Fruit fly (Drosophila melanogaster) whole organism, embryonic: ENCODE data around the gene CG5618.

ENCODE experiments used
- Aef1 ChIP-seq: fragments of 200-800 bp; sonication (Bioruptor generic); IDR thresholded peaks from 3 replicates; pipeline ENCODE4 v1.3.6; 2022; ENCODE audit warnings: missing biosample characterization, missing genetic modification characterization
- Blimp-1 ChIP-seq: fragments of 200-800 bp; sonication (Bioruptor generic); optimal IDR thresholded peaks from 3 replicates; lab custom pipeline; 2018; ENCODE audit warnings: missing biosample characterization, missing genetic modification characterization, mild to moderate bottlenecking, moderate library complexity, missing genetic modification reagents
- Bteb2 ChIP-seq: fragments of 200-800 bp; sonication (Bioruptor generic); optimal IDR thresholded peaks from 2 replicates; lab custom pipeline; 2016; ENCODE audit warnings: missing biosample characterization, missing genetic modification characterization
- CG10366 ChIP-seq: fragments of 200-800 bp; sonication (Bioruptor generic); IDR thresholded peaks from 2 replicates; pipeline ENCODE4 v1.3.6; 2022; ENCODE audit warnings: missing biosample characterization, missing genetic modification characterization
- CG12236 ChIP-seq: fragments of 200-800 bp; sonication (Bioruptor generic); optimal IDR thresholded peaks from 2 replicates; lab custom pipeline; 2016; ENCODE audit warnings: missing biosample characterization, missing genetic modification characterization
- CG1233 ChIP-seq: fragments of 200-800 bp; sonication (Bioruptor generic); optimal IDR thresholded peaks from 4 replicates; lab custom pipeline; 2018; ENCODE audit warnings: missing biosample characterization, mild to moderate bottlenecking, missing genetic modification characterization
- CG12942 ChIP-seq: fragments of 200-800 bp; sonication (Bioruptor generic); optimal IDR thresholded peaks from 3 replicates; lab custom pipeline; 2016; ENCODE audit warnings: missing biosample characterization, missing genetic modification characterization
- CG13424 ChIP-seq: fragments of 200-800 bp; sonication (Bioruptor generic); optimal IDR thresholded peaks from 2 replicates; lab custom pipeline; 2019; ENCODE audit warnings: missing biosample characterization, mild to moderate bottlenecking, missing genetic modification characterization, moderate library complexity
- CG13775 ChIP-seq: fragments of 200-800 bp; sonication (Bioruptor generic); optimal IDR thresholded peaks from 3 replicates; lab custom pipeline; 2017; ENCODE audit warnings: missing biosample characterization, mild to moderate bottlenecking, missing genetic modification characterization
- CG14441 ChIP-seq: fragments of 200-800 bp; sonication (Bioruptor generic); IDR thresholded peaks from 2 replicates; pipeline ENCODE4 v1.3.6; 2022; ENCODE audit warnings: missing biosample characterization, missing genetic modification characterization
- CG15011 ChIP-seq: fragments of 200-800 bp; sonication (Bioruptor generic); optimal IDR thresholded peaks from 3 replicates; lab custom pipeline; 2018; ENCODE audit warnings: missing biosample characterization, mild to moderate bottlenecking, missing genetic modification characterization
- CG16815 ChIP-seq: fragments of 200-800 bp; sonication (Bioruptor generic); optimal IDR thresholded peaks from 3 replicates; lab custom pipeline; 2017; ENCODE audit warnings: missing biosample characterization, mild to moderate bottlenecking, missing genetic modification characterization
- CG18262 ChIP-seq: fragments of 200-800 bp; optimal IDR thresholded peaks from 3 replicates; lab custom pipeline; 2019; ENCODE audit warnings: missing biosample characterization, mild to moderate bottlenecking, missing genetic modification characterization, moderate library complexity
- CG2875 ChIP-seq: fragments of 200-800 bp; sonication (Bioruptor generic); optimal IDR thresholded peaks from 2 replicates; lab custom pipeline; 2017; ENCODE audit warnings: missing biosample characterization, mild to moderate bottlenecking, missing genetic modification characterization, missing genetic modification reagents
- CG32532 ChIP-seq: fragments of 200-800 bp; sonication (Bioruptor generic); IDR thresholded peaks from 2 replicates; pipeline ENCODE4 v1.3.6; 2022; ENCODE audit warnings: missing biosample characterization, missing genetic modification characterization
- CG4404 ChIP-seq: fragments of 200-800 bp; sonication (Bioruptor generic); IDR thresholded peaks from 2 replicates; pipeline ENCODE4 v1.3.6; 2022; ENCODE audit warnings: missing biosample characterization, missing genetic modification characterization
- CG4707 ChIP-seq: fragments of 200-800 bp; sonication (Bioruptor generic); optimal IDR thresholded peaks from 2 replicates; lab custom pipeline; 2018; ENCODE audit warnings: missing biosample characterization, mild to moderate bottlenecking, missing genetic modification characterization, moderate library complexity
- CG4820 ChIP-seq: fragments of 200-800 bp; sonication (Bioruptor generic); optimal IDR thresholded peaks from 3 replicates; lab custom pipeline; 2016; ENCODE audit warnings: missing biosample characterization, missing genetic modification characterization
- CG7271 ChIP-seq: fragments of 200-800 bp; sonication (Bioruptor generic); optimal IDR thresholded peaks from 2 replicates; lab custom pipeline; 2018; ENCODE audit warnings: missing biosample characterization, mild to moderate bottlenecking, missing genetic modification characterization, moderate library complexity
- CG8281 ChIP-seq: fragments of 200-800 bp; sonication (Bioruptor generic); optimal IDR thresholded peaks from 2 replicates; lab custom pipeline; 2018; ENCODE audit warnings: missing biosample characterization, mild to moderate bottlenecking, missing genetic modification characterization, moderate library complexity
- CTCF ChIP-seq: fragments of 200-800 bp; sonication (Bioruptor generic); optimal IDR thresholded peaks from 2 replicates; lab custom pipeline; 2017; ENCODE audit warnings: missing biosample characterization, mild to moderate bottlenecking, missing genetic modification characterization, moderate library complexity
- Drgx ChIP-seq: fragments of 200-800 bp; sonication (Bioruptor generic); IDR thresholded peaks from 2 replicates; pipeline ENCODE4 v1.3.6; 2022; ENCODE audit warnings: missing biosample characterization, missing genetic modification characterization
- E2f1 ChIP-seq: fragments of 200-800 bp; sonication (Bioruptor generic); IDR thresholded peaks from 2 replicates; pipeline ENCODE4 v1.3.6; 2022; ENCODE audit warnings: missing biosample characterization, missing genetic modification characterization
- HHEX ChIP-seq: fragments of 200-800 bp; sonication (Bioruptor generic); optimal IDR thresholded peaks from 3 replicates; lab custom pipeline; 2017; ENCODE audit warnings: missing biosample characterization, mild to moderate bottlenecking, missing genetic modification characterization, missing genetic modification reagents
- HLH3B ChIP-seq: fragments of 200-800 bp; sonication (Bioruptor generic); IDR thresholded peaks from 2 replicates; pipeline ENCODE4 v1.3.6; 2022; ENCODE audit warnings: missing biosample characterization, missing genetic modification characterization
- HmgD ChIP-seq: fragments of 200-800 bp; sonication (Bioruptor generic); optimal IDR thresholded peaks from 3 replicates; lab custom pipeline; 2016; ENCODE audit warnings: missing biosample characterization, missing genetic modification characterization
- Hmx ChIP-seq: fragments of 200-800 bp; sonication (Bioruptor generic); optimal IDR thresholded peaks from 2 replicates; lab custom pipeline; 2016; ENCODE audit warnings: missing biosample characterization, missing genetic modification characterization
- Med ChIP-seq: fragments of 200-800 bp; sonication (Bioruptor generic); peaks from one replicate; lab custom pipeline; 2016; ENCODE audit warnings: missing biosample characterization, missing genetic modification characterization, mild to moderate bottlenecking, inconsistent platforms, moderate library complexity
- Mrtf ChIP-seq: fragments of 200-800 bp; sonication (Bioruptor generic); IDR thresholded peaks from 3 replicates; pipeline ENCODE4 v1.3.6; 2022; ENCODE audit warnings: missing biosample characterization, missing genetic modification characterization
- Stat92E ChIP-seq, 3 experiments: fragments of >200 bp in 2 of 3; fragments of 200-800 bp in 1 of 3; sonication (Bioruptor generic) in 1 of 3; optimal IDR thresholded peaks; 2 replicates each; lab custom pipeline; 2017 to 2019; ENCODE audit warnings: missing biosample characterization in 3 of 3, missing genetic modification characterization in 3 of 3, mild to moderate bottlenecking in 1 of 3, moderate library complexity in 1 of 3
- Taf1 ChIP-seq: fragments of 200-800 bp; sonication (Bioruptor generic); IDR thresholded peaks from 2 replicates; pipeline ENCODE4 v1.3.6; 2022; ENCODE audit warnings: missing biosample characterization, missing genetic modification characterization
- abd-A ChIP-seq: fragments of 200-800 bp; sonication (Bioruptor generic); optimal IDR thresholded peaks from 3 replicates; lab custom pipeline; 2019; ENCODE audit warnings: missing biosample characterization, mild to moderate bottlenecking, missing genetic modification characterization, moderate library complexity
- chinmo ChIP-seq: fragments of 200-800 bp; sonication (Bioruptor generic); IDR thresholded peaks from 4 replicates; pipeline ENCODE4 v1.3.6; 2022; ENCODE audit warnings: missing biosample characterization, missing genetic modification characterization; ENCODE audit not compliant: partially characterized antibody
- dan ChIP-seq: fragments of 200-800 bp; sonication (Bioruptor generic); IDR thresholded peaks from 2 replicates; pipeline ENCODE4 v1.3.6; 2022; ENCODE audit warnings: missing biosample characterization, missing genetic modification characterization
- dm ChIP-seq: fragments of 200-800 bp; sonication (Bioruptor generic); optimal IDR thresholded peaks from 3 replicates; lab custom pipeline; 2016; ENCODE audit warnings: missing biosample characterization, missing genetic modification characterization
- dpn ChIP-seq, 2 experiments: fragments of 200-800 bp; sonication (Bioruptor generic); optimal IDR thresholded peaks; 3 replicates each; lab custom pipeline; 2016; ENCODE audit warnings: missing biosample characterization in 2 of 2, missing genetic modification characterization in 2 of 2
- dysf ChIP-seq: fragments of 200-800 bp; sonication (Bioruptor generic); IDR thresholded peaks from 3 replicates; pipeline ENCODE4 v1.3.6; 2022; ENCODE audit warnings: missing biosample characterization, missing genetic modification characterization
- gfzf ChIP-seq: fragments of 200-800 bp; sonication (Bioruptor generic); optimal IDR thresholded peaks from 2 replicates; lab custom pipeline; 2016; ENCODE audit warnings: missing biosample characterization, mild to moderate bottlenecking, missing genetic modification characterization, moderate library complexity
- ham ChIP-seq: fragments of 200-800 bp; sonication (Bioruptor generic); IDR thresholded peaks from 2 replicates; pipeline ENCODE4 v1.3.6; 2022; ENCODE audit warnings: missing biosample characterization, missing genetic modification characterization
- hth ChIP-seq: fragments of >200 bp; optimal IDR thresholded peaks from 2 replicates; lab custom pipeline; 2017; ENCODE audit warnings: inconsistent platforms
- insv ChIP-seq, 2 experiments: fragments of 200-800 bp; sonication (Bioruptor generic); optimal IDR thresholded peaks; 3 replicates each; lab custom pipeline; 2016 to 2018; ENCODE audit warnings: missing biosample characterization in 2 of 2, missing genetic modification characterization in 2 of 2
- luna ChIP-seq: fragments of 200-800 bp; sonication (Bioruptor generic); optimal IDR thresholded peaks from 2 replicates; lab custom pipeline; 2016; ENCODE audit warnings: missing biosample characterization, missing genetic modification characterization
- mld ChIP-seq: fragments of 200-800 bp; sonication (Bioruptor generic); IDR thresholded peaks from 3 replicates; pipeline ENCODE4 v1.3.6; 2022; ENCODE audit warnings: missing biosample characterization, missing genetic modification characterization; ENCODE audit not compliant: partially characterized antibody
- oc ChIP-seq: fragments of 200-800 bp; sonication (Bioruptor generic); optimal IDR thresholded peaks from 2 replicates; lab custom pipeline; 2018; ENCODE audit warnings: missing biosample characterization, mild to moderate bottlenecking, missing genetic modification characterization, moderate library complexity
- pan ChIP-seq, 4 experiments: fragments of >200 bp in 3 of 4; fragments of 200-800 bp in 1 of 4; sonication (Bioruptor generic) in 1 of 4; optimal IDR thresholded peaks in 3 of 4; IDR thresholded peaks in 1 of 4; 2 replicates each; pipeline versions ENCODE4 v1.3.6 to Lab custom; 2017 to 2022; ENCODE audit warnings: missing biosample characterization in 2 of 4, missing genetic modification characterization in 2 of 4, mixed read lengths in 1 of 4
- run ChIP-seq: fragments of 200-800 bp; sonication (Bioruptor generic); optimal IDR thresholded peaks from 3 replicates; lab custom pipeline; 2018; ENCODE audit warnings: missing biosample characterization, mild to moderate bottlenecking, missing genetic modification characterization
- sens ChIP-seq: fragments of 200-800 bp; sonication (Bioruptor generic); peaks from one replicate; lab custom pipeline; 2016; ENCODE audit warnings: missing biosample characterization, missing genetic modification characterization
- so ChIP-seq: fragments of 200-800 bp; sonication (Bioruptor generic); IDR thresholded peaks from 3 replicates; pipeline ENCODE4 v1.3.6; 2022; ENCODE audit warnings: missing biosample characterization, missing genetic modification characterization
- sug ChIP-seq: fragments of 200-800 bp; optimal IDR thresholded peaks from 2 replicates; lab custom pipeline; 2019; ENCODE audit warnings: missing biosample characterization, mild to moderate bottlenecking, missing genetic modification characterization, moderate library complexity
- z ChIP-seq: fragments of 200-800 bp; sonication (Bioruptor generic); IDR thresholded peaks from 3 replicates; pipeline ENCODE4 v1.3.6; 2022; ENCODE audit warnings: missing biosample characterization, missing genetic modification characterization
- zf30C ChIP-seq: fragments of 200-800 bp; sonication (Bioruptor generic); optimal IDR thresholded peaks from 3 replicates; lab custom pipeline; 2018; ENCODE audit warnings: missing biosample characterization, mild to moderate bottlenecking, missing genetic modification characterization

Gene CG5618

DNA sequence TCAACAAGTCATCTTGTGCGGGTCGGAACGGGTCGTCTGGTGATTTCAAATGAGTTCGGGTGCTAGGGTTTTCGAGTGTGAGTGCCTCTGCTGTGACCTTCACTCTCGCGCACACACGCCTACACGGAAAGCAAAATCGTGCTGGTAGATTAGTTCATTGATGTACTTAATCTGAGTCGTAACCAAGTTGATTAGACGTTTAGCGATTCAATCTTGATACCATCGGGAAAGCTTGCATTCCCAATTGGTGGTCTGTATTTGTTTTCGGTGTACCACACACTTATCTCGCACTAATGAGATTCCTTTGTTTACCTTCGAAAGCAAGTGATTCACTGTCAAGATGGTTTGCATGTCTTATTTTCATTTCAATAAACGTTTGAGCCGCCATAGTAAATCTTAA, 35.7 kb downstream of the CG5618 start (continued):
- no peak for TF ChIP-seq CG2875 (GFP tag; lab: Kevin White, UChicago)
- peak; percentile 20 to 60 for TF ChIP-seq dpn (GFP tag; optimal IDR thresholded peaks at IDR 0.05; lab: Kevin White, UChicago)
- TF ChIP-seq CG12942 (GFP tag; lab: Kevin White, UChicago), result no peak
- peak; percentile 57; the same call in 2 of the 3 replicates for TF ChIP-seq Aef1
- peak; percentile 29 for TF ChIP-seq CG13424
- TF ChIP-seq luna, result no peak
- TF ChIP-seq gfzf, result no peak
- TF ChIP-seq run (tag; lab: Kevin White, UChicago), result no peak
- no peak for TF ChIP-seq z
- no peak for TF ChIP-seq hth (lab: Kevin White, UChicago)
- no peak for TF ChIP-seq CG4707 (GFP tag; lab: Kevin White, UChicago)
- TF ChIP-seq CG13775 (GFP tag; lab: Kevin White, UChicago), result no peak
- TF ChIP-seq so, result peak; percentile 66; the same call in 2 of the 3 replicates
- no peak for TF ChIP-seq oc (tag; lab: Kevin White, UChicago)
- TF ChIP-seq CG32532, result peak; percentile 55; the same call in 1 of the 2 replicates
- no peak for TF ChIP-seq CG18262
- TF ChIP-seq Bteb2 (GFP tag; lab: Kevin White, UChicago), result peak; percentile 1
- TF ChIP-seq chinmo (GFP tag; lab: Robert Waterston, UW), result peak; percentile 82; the same call in 2 of the 4 replicates
- TF ChIP-seq CG12236 (GFP tag; lab: Kevin White, UChicago), result peak; percentile 16
- TF ChIP-seq insv (GFP tag; optimal IDR thresholded peaks at IDR 0.05; lab: Kevin White, UChicago), result no peak
- TF ChIP-seq ham (GFP tag; lab: Robert Waterston, UW), result no peak
- no peak for TF ChIP-seq Hmx (GFP tag; lab: Kevin White, UChicago)
- TF ChIP-seq CG7271 (tag; lab: Kevin White, UChicago), result no peak
- no peak; the same call in 1 of the 2 replicates for TF ChIP-seq E2f1 (GFP tag; lab: Robert Waterston, UW)
- no peak for TF ChIP-seq mld
- no peak for TF ChIP-seq Taf1 (GFP tag; lab: Robert Waterston, UW)
- TF ChIP-seq sens (GFP tag; lab: Kevin White, UChicago), result peak; percentile 52
- TF ChIP-seq Blimp-1 (GFP tag; lab: Kevin White, UChicago), result no peak
- peak; percentile 69 for TF ChIP-seq zf30C (GFP tag; lab: Kevin White, UChicago)
- no peak for TF ChIP-seq dm (GFP tag; lab: Kevin White, UChicago)
- TF ChIP-seq sug, result peak; percentile 79
- no peak for TF ChIP-seq CG16815 (GFP tag; lab: Kevin White, UChicago)
- peak; percentile 73 for TF ChIP-seq dysf (GFP tag; lab: Robert Waterston, UW)
- TF ChIP-seq CG14441 (GFP tag; lab: Robert Waterston, UW), result peak; percentile 60; the same call in 1 of the 2 replicates
- TF ChIP-seq abd-A (tag; lab: Kevin White, UChicago), result no peak
- TF ChIP-seq CG4404 (GFP tag; lab: Robert Waterston, UW), result no peak
- TF ChIP-seq pan (optimal IDR thresholded peaks at IDR 0.05; lab: Kevin White, UChicago), result no peak
- TF ChIP-seq pan (GFP tag; optimal IDR thresholded peaks at IDR 0.05 in 1 of 2, IDR thresholded peaks at IDR 0.05 in 1 of 2), result peak in 1 of 2 experiments; percentile 56
- 0 out of 3 replicates have a peak, but pooled peaks have one; percentile 36 for TF ChIP-seq Mrtf (GFP tag; lab: Robert Waterston, UW)
- peak; percentile 35 for TF ChIP-seq HHEX (GFP tag; lab: Kevin White, UChicago)
- TF ChIP-seq Drgx, result no peak; the same call in 1 of the 2 replicates
- peak; percentile 13; the same call in 1 of the 2 replicates for TF ChIP-seq CG10366 (GFP tag; lab: Robert Waterston, UW)
- no peak for TF ChIP-seq dan
- no peak for TF ChIP-seq CG15011 (GFP tag; lab: Kevin White, UChicago)
- no peak for TF ChIP-seq CTCF
- TF ChIP-seq Stat92E (GFP tag; optimal IDR thresholded peaks at IDR 0.05; lab: Kevin White, UChicago), result no peak
- TF ChIP-seq CG1233 (GFP tag; lab: Kevin White, UChicago), result no peak
- TF ChIP-seq HLH3B, result peak; percentile 31; the same call in 1 of the 2 replicates
- TF ChIP-seq CG8281 (tag; lab: Kevin White, UChicago), result no peak
- peak; percentile 92 for TF ChIP-seq Med (GFP tag; lab: Kevin White, UChicago)
- no peak for TF ChIP-seq CG4820 (GFP tag; lab: Kevin White, UChicago)
- no peak for TF ChIP-seq HmgD (GFP tag; lab: Kevin White, UChicago)
